Fruit fly (Drosophila melanogaster) whole organism, prepupa: ENCODE measurements around the gene Mondo.

ENCODE experiments used
- CG1621 ChIP-seq: fragments of 200-800 bp; sonication (Bioruptor generic); optimal IDR thresholded peaks from 3 replicates; lab custom pipeline; 2018; ENCODE audit warnings: missing biosample characterization, mild to moderate bottlenecking, missing genetic modification characterization
- CG6163 ChIP-seq: fragments of 200-800 bp; sonication (Bioruptor generic); IDR thresholded peaks from 3 replicates; pipeline ENCODE4 v1.3.6; 2022; ENCODE audit warnings: missing biosample characterization, missing genetic modification characterization
- CG8119 ChIP-seq: fragments of 200-800 bp; sonication (Bioruptor generic); IDR thresholded peaks from 3 replicates; pipeline ENCODE4 v1.3.6; 2022; ENCODE audit warnings: missing biosample characterization, missing genetic modification characterization
- CG8319 ChIP-seq: fragments of 200-800 bp; sonication (Bioruptor generic); optimal IDR thresholded peaks from 3 replicates; lab custom pipeline; 2016; ENCODE audit warnings: missing biosample characterization, missing genetic modification characterization
- CG8632 ChIP-seq: fragments of 200-800 bp; sonication (Bioruptor generic); optimal IDR thresholded peaks from 3 replicates; lab custom pipeline; 2016; ENCODE audit warnings: missing biosample characterization, missing genetic modification characterization
- Gug ChIP-seq: fragments of 200-800 bp; sonication (Bioruptor generic); IDR thresholded peaks from 2 replicates; pipeline ENCODE4 v1.3.6; 2022; ENCODE audit warnings: missing biosample characterization, missing genetic modification characterization
- Sox102F ChIP-seq: fragments of 200-800 bp; sonication (Bioruptor generic); optimal IDR thresholded peaks from 2 replicates; lab custom pipeline; 2016; ENCODE audit warnings: missing biosample characterization, mild to moderate bottlenecking, missing genetic modification characterization
- cyc ChIP-seq: fragments of 200-800 bp; sonication (Bioruptor generic); optimal IDR thresholded peaks from 3 replicates; lab custom pipeline; 2016; ENCODE audit warnings: missing biosample characterization, missing genetic modification characterization
- dac ChIP-seq: fragments of 200-800 bp; sonication (Bioruptor generic); optimal IDR thresholded peaks from 2 replicates; lab custom pipeline; 2017; ENCODE audit warnings: missing biosample characterization, mild to moderate bottlenecking, missing genetic modification characterization

DNA sequence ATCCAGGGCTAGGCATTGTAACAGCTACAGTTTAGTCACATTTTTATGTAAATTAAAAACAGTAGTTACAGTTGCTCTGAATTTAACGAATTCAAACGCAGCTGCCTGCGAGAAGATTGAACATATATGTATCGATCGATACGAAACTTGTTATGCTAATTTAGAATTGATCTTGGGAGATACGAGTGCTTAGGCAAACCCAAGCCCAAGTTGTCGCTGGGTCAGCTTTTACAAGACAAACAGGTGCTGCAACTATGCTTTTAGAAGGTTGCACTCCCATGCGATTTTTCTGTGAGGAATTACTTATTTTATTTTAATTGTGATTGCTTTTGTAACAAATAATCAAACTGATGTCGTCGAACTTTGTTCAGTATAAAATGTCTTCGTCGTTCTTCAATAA, 6.9 kb upstream of the Mondo start:
- no peak for TF ChIP-seq Sox102F (GFP tag; lab: Kevin White, UChicago)
- no peak for TF ChIP-seq CG8319 (GFP tag; lab: Kevin White, UChicago)
- no peak for TF ChIP-seq CG8119
- no peak for TF ChIP-seq CG6163 (GFP tag; lab: Robert Waterston, UW)
- no peak for TF ChIP-seq cyc
- TF ChIP-seq Gug (GFP tag; lab: Robert Waterston, UW), result no peak
- no peak for TF ChIP-seq dac (GFP tag; lab: Kevin White, UChicago)
- TF ChIP-seq CG1621, result no peak
- no peak for TF ChIP-seq CG8632 (GFP tag; lab: Kevin White, UChicago)
